Fruit fly (Drosophila melanogaster) S2 (cell line): ENCODE data around the gene PolZ2.

ENCODE experiments used
- CG8478 ChIP-seq: fragments of >200 bp; optimal IDR thresholded peaks from 2 replicates; lab custom pipeline; 2018
- CTCF ChIP-seq, 2 experiments: fragments of >200 bp; optimal IDR thresholded peaks; 2 replicates each; lab custom pipeline; 2018

- TF ChIP-seq CG8478 (lab: Kevin White, UChicago) (no peak), CTCF (optimal IDR thresholded peaks at IDR 0.05; lab: Kevin White, UChicago) (no peak)
Observed at dm6 chr3R:5633437-5633836, 44.8 kb downstream of the PolZ2 start, which contains the start of gene CG12171.
